Worm (Caenorhabditis elegans): Measurements from ENCODE around the gene F55E10.1.

DNA sequence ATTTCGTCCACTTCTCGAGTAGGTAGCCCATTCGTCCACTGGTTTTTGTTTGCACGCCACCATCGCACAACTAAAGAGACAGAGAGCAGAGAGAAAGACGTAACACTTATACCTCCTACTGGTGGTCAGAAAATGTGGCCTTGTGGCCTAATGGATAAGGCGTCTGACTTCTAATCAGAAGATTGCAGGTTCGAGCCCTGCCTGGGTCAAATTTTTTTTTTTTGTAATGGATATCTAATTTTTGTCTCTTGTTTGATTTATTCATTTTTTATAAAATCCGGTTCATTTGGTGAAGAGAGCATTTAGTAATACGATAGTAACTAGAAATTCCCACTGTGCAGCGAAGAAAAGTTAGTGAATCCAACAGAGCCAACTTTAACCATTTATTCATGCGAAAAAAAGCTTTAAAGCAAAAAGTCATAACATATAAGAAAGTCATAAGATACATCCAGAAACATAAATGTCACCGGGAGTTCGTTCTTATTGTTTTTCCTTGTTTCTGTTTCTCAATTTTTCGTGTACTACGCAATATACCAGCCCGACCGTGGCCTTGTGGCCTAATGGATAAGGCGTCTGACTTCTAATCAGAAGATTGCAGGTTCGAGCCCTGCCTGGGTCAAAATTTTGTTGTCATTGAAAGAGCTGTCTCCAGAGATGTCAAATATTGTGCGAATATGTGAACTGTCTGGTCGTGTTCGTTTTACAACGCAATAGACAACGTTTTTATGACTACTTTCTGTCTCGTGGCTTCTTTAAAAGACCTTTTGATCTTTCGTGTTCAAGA is 44.5 kb downstream of the F55E10.1 start:
- TF ChIP-seq dpl-1 (GFP tag; optimal IDR thresholded peaks at IDR 0.05) = no peak
- TF ChIP-seq ces-1 (GFP tag; optimal IDR thresholded peaks at IDR 0.05) = no peak
- no peak for TF ChIP-seq lin-13 (GFP tag; optimal IDR thresholded peaks at IDR 0.05)
- no peak for TF ChIP-seq vab-15 (tag; optimal IDR thresholded peaks at IDR 0.05)
- no peak for TF ChIP-seq unc-130 (tag; optimal IDR thresholded peaks at IDR 0.05)
- no peak for TF ChIP-seq fkh-8 (tag; optimal IDR thresholded peaks at IDR 0.05)

All from whole organism, L1 larva.